Worm (Caenorhabditis elegans): ENCODE data around the gene srsx-28.

srsx-28 gene

DNA sequence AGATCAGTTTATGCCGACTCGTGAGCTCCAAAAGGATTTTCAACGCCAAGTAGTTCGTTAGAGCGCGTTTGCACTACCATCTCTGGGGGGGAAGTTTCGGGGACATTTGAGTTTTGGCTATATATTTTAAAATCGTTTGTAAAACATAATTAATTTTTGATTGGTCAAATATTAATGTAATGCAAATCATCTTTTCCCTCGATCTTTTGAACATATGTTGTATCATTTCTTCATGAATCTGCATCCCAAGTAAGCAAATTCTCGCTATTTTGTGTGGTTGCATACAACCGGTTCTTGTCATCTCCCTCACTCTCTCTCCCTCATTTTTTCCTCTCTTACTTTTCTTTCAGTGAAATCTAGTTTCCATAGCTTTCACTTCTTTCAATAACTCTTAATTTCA is 25.8 kb downstream of the srsx-28 start:
- TF ChIP-seq egl-5 (tag; optimal IDR thresholded peaks at IDR 0.05) (no peak), fkh-10 (GFP tag; optimal IDR thresholded peaks at IDR 0.05) (no peak), ceh-28 (tag; optimal IDR thresholded peaks at IDR 0.05) (no peak), lin-39 (tag; optimal IDR thresholded peaks at IDR 0.05) (no peak), pha-4 (tag; optimal IDR thresholded peaks at IDR 0.05) (peak; percentile 73), ztf-11 (tag; optimal IDR thresholded peaks at IDR 0.05) (no peak), sea-2 (GFP tag; optimal IDR thresholded peaks at IDR 0.05) (no peak), nhr-77 (tag; optimal IDR thresholded peaks at IDR 0.05) (no peak), elt-2 (tag; optimal IDR thresholded peaks at IDR 0.05) (peak; percentile 14), nfya-1 (tag; optimal IDR thresholded peaks at IDR 0.05; ENCODE audit: insufficient read depth) (peak; percentile 45), lsy-12 (tag; optimal IDR thresholded peaks at IDR 0.05) (no peak), nhr-237 (tag; optimal IDR thresholded peaks at IDR 0.05) (no peak), nhr-28 (tag; optimal IDR thresholded peaks at IDR 0.05) (no peak), aly-2 (tag; optimal IDR thresholded peaks at IDR 0.05) (no peak), nhr-25 (tag; optimal IDR thresholded peaks at IDR 0.05) (peak; percentile 85), ZK546.5 (tag; optimal IDR thresholded peaks at IDR 0.05) (no peak), daf-12 (tag; optimal IDR thresholded peaks at IDR 0.05) (no peak), mml-1 (tag; optimal IDR thresholded peaks at IDR 0.05) (no peak), snpc-4 (tag; optimal IDR thresholded peaks at IDR 0.05) (peak; percentile 45), ceh-16 (tag; optimal IDR thresholded peaks at IDR 0.05) (no peak), fkh-2 (tag; optimal IDR thresholded peaks at IDR 0.05) (no peak), fos-1 (tag; optimal IDR thresholded peaks at IDR 0.05) (no peak), unc-39 (tag; optimal IDR thresholded peaks at IDR 0.05) (no peak), skn-1 (tag; optimal IDR thresholded peaks at IDR 0.05) (peak; percentile 69), nhr-43 (tag; optimal IDR thresholded peaks at IDR 0.05; ENCODE audit: poor library complexity, severe bottlenecking) (peak; percentile 66), nhr-11 (tag; optimal IDR thresholded peaks at IDR 0.05) (no peak), pqm-1 (tag; optimal IDR thresholded peaks at IDR 0.05) (peak; percentile 9), jun-1 (tag; optimal IDR thresholded peaks at IDR 0.05) (peak; percentile 10), lin-15B (tag; optimal IDR thresholded peaks at IDR 0.05) (peak; percentile 72), ceh-9 (tag; optimal IDR thresholded peaks at IDR 0.05) (no peak), elt-1 (tag; optimal IDR thresholded peaks at IDR 0.05) (no peak), ama-1 (optimal IDR thresholded peaks at IDR 0.05) (no peak), unc-62 (GFP tag; optimal IDR thresholded peaks at IDR 0.05) (no peak), nhr-23 (tag; optimal IDR thresholded peaks at IDR 0.05) (peak; percentile 42)

ce11 chrV:10179235-10179634 is 26.9 kb downstream of the srsx-28 start, which contains the start of gene cul-5:
cul-5 (plus strand) TSS chrV:10179535.
- no peak for TF ChIP-seq fkh-10 (GFP tag; optimal IDR thresholded peaks at IDR 0.05)
- TF ChIP-seq pqm-1 (tag; optimal IDR thresholded peaks at IDR 0.05) = peak; percentile 35
- no peak for TF ChIP-seq jun-1 (tag; optimal IDR thresholded peaks at IDR 0.05)
- TF ChIP-seq ceh-16 (tag; optimal IDR thresholded peaks at IDR 0.05) = no peak
- no peak for TF ChIP-seq ztf-11 (tag; optimal IDR thresholded peaks at IDR 0.05)
- no peak for TF ChIP-seq ceh-28 (tag; optimal IDR thresholded peaks at IDR 0.05)
- peak; percentile 29 for TF ChIP-seq pha-4 (tag; optimal IDR thresholded peaks at IDR 0.05)
- no peak for TF ChIP-seq aly-2 (tag; optimal IDR thresholded peaks at IDR 0.05)
- TF ChIP-seq nhr-237 (tag; optimal IDR thresholded peaks at IDR 0.05) = no peak
- peak; percentile 28 for TF ChIP-seq elt-2 (tag; optimal IDR thresholded peaks at IDR 0.05)
- no peak for TF ChIP-seq nhr-11 (tag; optimal IDR thresholded peaks at IDR 0.05)
- TF ChIP-seq elt-3 (tag; optimal IDR thresholded peaks at IDR 0.05) = no peak
- no peak for TF ChIP-seq nhr-43 (tag; optimal IDR thresholded peaks at IDR 0.05; ENCODE audit: poor library complexity, severe bottlenecking)
- TF ChIP-seq zag-1 (tag; optimal IDR thresholded peaks at IDR 0.05) = no peak
- TF ChIP-seq egl-5 (tag; optimal IDR thresholded peaks at IDR 0.05) = no peak
- TF ChIP-seq eor-1 (tag; optimal IDR thresholded peaks at IDR 0.05) = no peak
- no peak for TF ChIP-seq hmg-11 (tag; optimal IDR thresholded peaks at IDR 0.05)
- no peak for TF ChIP-seq nhr-76 (tag; optimal IDR thresholded peaks at IDR 0.05)
- TF ChIP-seq nhr-77 (tag; optimal IDR thresholded peaks at IDR 0.05) = no peak

DNA sequence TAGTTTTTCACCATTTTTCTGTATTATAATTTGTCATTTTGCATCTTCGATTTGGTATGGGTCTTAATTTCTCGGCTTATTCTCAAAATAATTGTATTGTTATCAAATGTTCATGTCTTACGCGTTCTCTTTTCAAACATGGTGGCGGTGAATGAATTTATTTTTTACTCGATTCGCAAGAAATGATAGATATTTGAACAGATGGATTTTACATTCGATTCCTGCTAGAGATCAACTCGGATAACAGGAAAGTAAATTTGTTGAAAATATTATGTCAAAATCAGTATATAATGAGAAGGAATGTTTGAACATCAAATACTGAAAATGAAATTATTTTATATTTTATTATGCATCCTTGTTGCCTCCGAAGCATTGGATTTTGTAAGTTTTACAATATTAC is 30.6 kb downstream of the srsx-28 start, which contains the start of gene ZK856.4:
Gene ZK856.4, plus strand, starts transcription at position 301 of the 400 bp plus-strand sequence.
- TF ChIP-seq pha-4 (tag; optimal IDR thresholded peaks at IDR 0.05) (no peak), elt-1 (tag; optimal IDR thresholded peaks at IDR 0.05) (no peak), nhr-23 (tag; optimal IDR thresholded peaks at IDR 0.05) (no peak), fos-1 (tag; optimal IDR thresholded peaks at IDR 0.05) (no peak), nhr-76 (tag; optimal IDR thresholded peaks at IDR 0.05) (no peak), unc-62 (GFP tag; optimal IDR thresholded peaks at IDR 0.05) (no peak), fkh-2 (tag; optimal IDR thresholded peaks at IDR 0.05) (no peak), nhr-77 (tag; optimal IDR thresholded peaks at IDR 0.05) (no peak)

Data from whole organism, L3 larva.